Fruit fly (Drosophila melanogaster) whole organism, embryonic: ENCODE data around the gene CG9932.

Experiments
- Bgb ChIP-seq: fragments of 200-800 bp; sonication (Bioruptor generic); IDR thresholded peaks from 2 replicates; pipeline ENCODE4 v1.3.6; 2022; ENCODE audit warnings: missing biosample characterization, missing genetic modification characterization; ENCODE audit not compliant: partially characterized antibody
- CG10274 ChIP-seq: fragments of 200-800 bp; sonication (Bioruptor generic); optimal IDR thresholded peaks from 3 replicates; lab custom pipeline; 2017; ENCODE audit warnings: missing biosample characterization, mild to moderate bottlenecking, missing genetic modification characterization
- CG11695 ChIP-seq: fragments of 200-800 bp; sonication (Bioruptor generic); IDR thresholded peaks from 3 replicates; pipeline ENCODE4 v1.3.6; 2022; ENCODE audit warnings: missing biosample characterization, missing genetic modification characterization
- CG12104 ChIP-seq: fragments of 200-800 bp; sonication (Bioruptor generic); optimal IDR thresholded peaks from 3 replicates; lab custom pipeline; 2016; ENCODE audit warnings: missing biosample characterization, missing genetic modification characterization
- CG12155 ChIP-seq: fragments of 200-800 bp; sonication (Bioruptor generic); optimal IDR thresholded peaks from 3 replicates; lab custom pipeline; 2016; ENCODE audit warnings: missing biosample characterization, missing genetic modification characterization
- CG12769 ChIP-seq: fragments of 200-800 bp; sonication (Bioruptor generic); optimal IDR thresholded peaks from 2 replicates; lab custom pipeline; 2019; ENCODE audit warnings: missing biosample characterization, mild to moderate bottlenecking, missing genetic modification characterization, moderate library complexity
- CG13624 ChIP-seq: fragments of 200-800 bp; sonication (Bioruptor generic); optimal IDR thresholded peaks from 2 replicates; lab custom pipeline; 2016; ENCODE audit warnings: missing biosample characterization, missing genetic modification characterization
- CG14667 ChIP-seq: fragments of 200-800 bp; sonication (Bioruptor generic); IDR thresholded peaks from 2 replicates; pipeline ENCODE4 v1.3.6; 2022; ENCODE audit warnings: missing biosample characterization, missing genetic modification characterization
- CG14965 ChIP-seq: fragments of 200-800 bp; sonication (Bioruptor generic); optimal IDR thresholded peaks from 2 replicates; lab custom pipeline; 2016; ENCODE audit warnings: missing biosample characterization, missing genetic modification characterization, borderline replicate concordance
- CG18619 ChIP-seq: fragments of 200-800 bp; sonication (Bioruptor generic); optimal IDR thresholded peaks from 3 replicates; lab custom pipeline; 2017; ENCODE audit warnings: missing biosample characterization, mild to moderate bottlenecking, missing genetic modification characterization
- CG2202 ChIP-seq: fragments of 200-800 bp; sonication (Bioruptor generic); optimal IDR thresholded peaks from 2 replicates; lab custom pipeline; 2018; ENCODE audit warnings: missing biosample characterization, mild to moderate bottlenecking, missing genetic modification characterization
- CG31224 ChIP-seq: fragments of 200-800 bp; sonication (Bioruptor generic); IDR thresholded peaks from 2 replicates; pipeline ENCODE4 v1.3.6; 2022; ENCODE audit warnings: missing biosample characterization, missing genetic modification characterization
- CG33557 ChIP-seq: fragments of 200-800 bp; sonication (Bioruptor generic); optimal IDR thresholded peaks from 2 replicates; lab custom pipeline; 2019; ENCODE audit warnings: missing biosample characterization, mild to moderate bottlenecking, missing genetic modification characterization, moderate library complexity
- CG34422 ChIP-seq: fragments of 200-800 bp; sonication (Bioruptor generic); IDR thresholded peaks from 3 replicates; pipeline ENCODE4 v1.3.6; 2022; ENCODE audit warnings: missing biosample characterization, missing genetic modification characterization
- CG43689 ChIP-seq: fragments of 200-800 bp; sonication (Bioruptor generic); IDR thresholded peaks from 2 replicates; pipeline ENCODE4 v1.3.6; 2022; ENCODE audit warnings: missing biosample characterization, missing genetic modification characterization
- CG4820 ChIP-seq: fragments of 200-800 bp; sonication (Bioruptor generic); optimal IDR thresholded peaks from 3 replicates; lab custom pipeline; 2016; ENCODE audit warnings: missing biosample characterization, missing genetic modification characterization
- CG6791 ChIP-seq: fragments of 200-800 bp; sonication (Bioruptor generic); IDR thresholded peaks from 3 replicates; pipeline ENCODE4 v1.3.6; 2022; ENCODE audit warnings: missing biosample characterization, missing genetic modification characterization; ENCODE audit not compliant: partially characterized antibody
- CG7839 ChIP-seq: fragments of 200-800 bp; sonication (Bioruptor generic); optimal IDR thresholded peaks from 3 replicates; lab custom pipeline; 2018; ENCODE audit warnings: missing biosample characterization, mild to moderate bottlenecking, missing genetic modification characterization, moderate library complexity
- CG7928 ChIP-seq: fragments of 200-800 bp; sonication (Bioruptor generic); optimal IDR thresholded peaks from 2 replicates; lab custom pipeline; 2017; ENCODE audit warnings: missing biosample characterization, mild to moderate bottlenecking, missing genetic modification characterization
- CG9215 ChIP-seq: fragments of 200-800 bp; sonication (Bioruptor generic); IDR thresholded peaks from 2 replicates; pipeline ENCODE4 v1.3.6; 2022; ENCODE audit warnings: missing biosample characterization, missing genetic modification characterization
- CG9609 ChIP-seq: fragments of 200-800 bp; sonication (Bioruptor generic); optimal IDR thresholded peaks from 3 replicates; lab custom pipeline; 2016; ENCODE audit warnings: missing biosample characterization, missing genetic modification characterization
- CG9932 ChIP-seq: fragments of 200-800 bp; sonication (Bioruptor generic); IDR thresholded peaks from 2 replicates; pipeline ENCODE4 v1.3.6; 2022; ENCODE audit warnings: missing biosample characterization, missing genetic modification characterization
- CHES-1-like ChIP-seq: fragments of 200-800 bp; sonication (Bioruptor generic); optimal IDR thresholded peaks from 2 replicates; lab custom pipeline; 2016; ENCODE audit warnings: missing biosample characterization, missing genetic modification characterization
- CoRest ChIP-seq: fragments of 200-800 bp; sonication (Bioruptor generic); optimal IDR thresholded peaks from 3 replicates; lab custom pipeline; 2018; ENCODE audit warnings: missing biosample characterization, mild to moderate bottlenecking, missing genetic modification characterization, moderate library complexity
- Elba2 ChIP-seq: fragments of 200-800 bp; sonication (Bioruptor generic); optimal IDR thresholded peaks from 3 replicates; lab custom pipeline; 2016; ENCODE audit warnings: missing biosample characterization, missing genetic modification characterization
- HLH4C ChIP-seq: fragments of 200-800 bp; sonication (Bioruptor generic); IDR thresholded peaks from 3 replicates; pipeline ENCODE4 v1.3.6; 2022; ENCODE audit warnings: missing biosample characterization, missing genetic modification characterization; ENCODE audit not compliant: partially characterized antibody
- Hr3 ChIP-seq: fragments of 200-800 bp; sonication (Bioruptor generic); optimal IDR thresholded peaks from 3 replicates; lab custom pipeline; 2016; ENCODE audit warnings: missing biosample characterization, missing genetic modification characterization
- Hr78 ChIP-seq, 2 experiments: fragments of 200-800 bp in 1 of 2; fragments of >200 bp in 1 of 2; sonication (Bioruptor generic) in 1 of 2; optimal IDR thresholded peaks; 2 replicates each; lab custom pipeline; 2017 to 2019; ENCODE audit warnings: missing biosample characterization in 2 of 2, missing genetic modification characterization in 2 of 2, mild to moderate bottlenecking in 1 of 2, moderate library complexity in 1 of 2
- Max ChIP-seq: fragments of 200-800 bp; sonication (Bioruptor generic); optimal IDR thresholded peaks from 2 replicates; lab custom pipeline; 2016; ENCODE audit warnings: missing biosample characterization, mild to moderate bottlenecking, missing genetic modification characterization
- NC2α ChIP-seq: fragments of 200-800 bp; sonication (Bioruptor generic); optimal IDR thresholded peaks from 2 replicates; lab custom pipeline; 2016; ENCODE audit warnings: missing biosample characterization, missing genetic modification characterization
- Oli ChIP-seq: fragments of 200-800 bp; sonication (Bioruptor generic); optimal IDR thresholded peaks from 2 replicates; lab custom pipeline; 2018; ENCODE audit warnings: missing biosample characterization, mild to moderate bottlenecking, missing genetic modification characterization, moderate library complexity
- Xbp1 ChIP-seq: fragments of 200-800 bp; sonication (Bioruptor generic); optimal IDR thresholded peaks from 3 replicates; lab custom pipeline; 2016; ENCODE audit warnings: missing biosample characterization, mild to moderate bottlenecking, missing genetic modification characterization
- Xrp1 ChIP-seq: fragments of 200-800 bp; sonication (Bioruptor generic); IDR thresholded peaks from 2 replicates; pipeline ENCODE4 v1.3.6; 2022; ENCODE audit warnings: missing biosample characterization, missing genetic modification characterization
- danr ChIP-seq: fragments of 200-800 bp; sonication (Bioruptor generic); IDR thresholded peaks from 2 replicates; pipeline ENCODE4 v1.3.6; 2022; ENCODE audit warnings: missing biosample characterization, missing genetic modification characterization
- dmrt99B ChIP-seq: fragments of 200-800 bp; sonication (Bioruptor generic); optimal IDR thresholded peaks from 2 replicates; lab custom pipeline; 2018; ENCODE audit warnings: missing biosample characterization, mild to moderate bottlenecking, missing genetic modification characterization, moderate library complexity
- emc ChIP-seq: fragments of 200-800 bp; sonication (Bioruptor generic); optimal IDR thresholded peaks from 2 replicates; lab custom pipeline; 2016; ENCODE audit warnings: missing biosample characterization, missing genetic modification characterization
- fd64A ChIP-seq: fragments of 200-800 bp; sonication (Bioruptor generic); optimal IDR thresholded peaks from 3 replicates; lab custom pipeline; 2018; ENCODE audit warnings: missing biosample characterization, mild to moderate bottlenecking, missing genetic modification characterization
- gce ChIP-seq: fragments of 200-800 bp; sonication (Bioruptor generic); IDR thresholded peaks from 3 replicates; pipeline ENCODE4 v1.3.6; 2022; ENCODE audit warnings: missing biosample characterization, missing genetic modification characterization
- jigr1 ChIP-seq: fragments of 200-800 bp; sonication (Bioruptor generic); IDR thresholded peaks from 3 replicates; pipeline ENCODE4 v1.3.6; 2022; ENCODE audit warnings: missing biosample characterization, missing genetic modification characterization
- pan ChIP-seq, 4 experiments: fragments of >200 bp in 3 of 4; fragments of 200-800 bp in 1 of 4; sonication (Bioruptor generic) in 1 of 4; optimal IDR thresholded peaks in 3 of 4; IDR thresholded peaks in 1 of 4; 2 replicates each; pipeline versions ENCODE4 v1.3.6 to Lab custom; 2017 to 2022; ENCODE audit warnings: missing biosample characterization in 2 of 4, missing genetic modification characterization in 2 of 4, mixed read lengths in 1 of 4
- psq ChIP-seq: fragments of 200-800 bp; sonication (Bioruptor generic); optimal IDR thresholded peaks from 2 replicates; lab custom pipeline; 2017; ENCODE audit warnings: missing biosample characterization, missing genetic modification characterization
- repo ChIP-seq: fragments of 200-800 bp; sonication (Bioruptor generic); optimal IDR thresholded peaks from 2 replicates; lab custom pipeline; 2016; ENCODE audit warnings: missing biosample characterization, missing genetic modification characterization
- row ChIP-seq: fragments of 200-800 bp; sonication (Bioruptor generic); IDR thresholded peaks from 3 replicates; pipeline ENCODE4 v1.3.6; 2022; ENCODE audit warnings: missing biosample characterization, missing genetic modification characterization
- slp2 ChIP-seq: fragments of 200-800 bp; sonication (Bioruptor generic); optimal IDR thresholded peaks from 2 replicates; lab custom pipeline; 2016; ENCODE audit warnings: missing biosample characterization, missing genetic modification characterization
- so ChIP-seq: fragments of 200-800 bp; sonication (Bioruptor generic); IDR thresholded peaks from 3 replicates; pipeline ENCODE4 v1.3.6; 2022; ENCODE audit warnings: missing biosample characterization, missing genetic modification characterization
- sqz ChIP-seq: fragments of 200-800 bp; sonication (Bioruptor generic); optimal IDR thresholded peaks from 3 replicates; lab custom pipeline; 2018; ENCODE audit warnings: missing biosample characterization, mild to moderate bottlenecking, missing genetic modification characterization
- stc ChIP-seq: fragments of 200-800 bp; sonication (Bioruptor generic); IDR thresholded peaks from 2 replicates; pipeline ENCODE4 v1.3.6; 2022; ENCODE audit warnings: missing biosample characterization, missing genetic modification characterization
- unpg ChIP-seq: fragments of 200-800 bp; sonication (Bioruptor generic); optimal IDR thresholded peaks from 3 replicates; lab custom pipeline; 2018; ENCODE audit warnings: missing biosample characterization, mild to moderate bottlenecking, missing genetic modification characterization, moderate library complexity
- z ChIP-seq: fragments of 200-800 bp; sonication (Bioruptor generic); IDR thresholded peaks from 3 replicates; pipeline ENCODE4 v1.3.6; 2022; ENCODE audit warnings: missing biosample characterization, missing genetic modification characterization
- zfh1 ChIP-seq: fragments of 200-800 bp; sonication (Bioruptor generic); IDR thresholded peaks from 3 replicates; pipeline ENCODE4 v1.3.6; 2022; ENCODE audit warnings: missing biosample characterization, missing genetic modification characterization

The CG9932 gene

DNA sequence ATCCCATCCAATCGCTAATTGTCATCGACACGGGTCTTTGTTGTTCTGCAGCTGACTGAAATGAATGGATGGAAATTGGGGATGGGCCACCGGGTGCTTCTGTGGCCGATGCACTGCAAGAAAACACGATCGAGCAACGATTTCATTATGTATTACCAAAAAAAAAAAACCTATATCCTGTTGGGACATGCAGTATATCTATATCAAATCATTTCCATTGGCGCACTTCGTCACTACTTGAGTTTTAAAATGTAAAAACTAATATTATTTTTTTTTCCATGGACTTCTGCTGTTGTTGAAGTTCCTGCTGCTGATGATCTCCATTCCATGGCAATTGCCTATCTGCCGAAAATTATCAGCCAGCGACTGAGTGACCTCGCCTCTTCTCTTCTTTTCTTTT is 13.9 kb upstream of the CG9932 start (continued):
- TF ChIP-seq dmrt99B (tag; lab: Kevin White, UChicago) (peak; percentile 69), CHES-1-like (no peak), CG14667 (GFP tag; lab: Robert Waterston, UW) (peak; percentile 66; the same call in 1 of the 2 replicates), CG10274 (GFP tag; lab: Kevin White, UChicago) (no peak), CG9609 (GFP tag; lab: Kevin White, UChicago) (no peak), NC2α (GFP tag; lab: Kevin White, UChicago) (peak; percentile 3), CG6791 (GFP tag; lab: Robert Waterston, UW) (no peak), Bgb (no peak), unpg (GFP tag; lab: Kevin White, UChicago) (peak; percentile 61), CG13624 (no peak), so (GFP tag; lab: Robert Waterston, UW) (peak; percentile 76; the same call in 2 of the 3 replicates), stc (GFP tag; lab: Robert Waterston, UW) (peak; percentile 80), Xbp1 (GFP tag; lab: Kevin White, UChicago) (peak; percentile 67), zfh1 (GFP tag; lab: Robert Waterston, UW) (peak; percentile 86), psq (GFP tag; lab: Kevin White, UChicago) (no peak), CG2202 (tag; lab: Kevin White, UChicago) (peak; percentile 27), CG33557 (GFP tag; lab: Kevin White, UChicago) (no peak), Hr3 (GFP tag; lab: Kevin White, UChicago) (peak; percentile 40), CG9215 (GFP tag; lab: Robert Waterston, UW) (peak; percentile 45; the same call in 1 of the 2 replicates), gce (GFP tag; lab: Robert Waterston, UW) (0 out of 3 replicates have a peak, but pooled peaks have one; percentile 65), CoRest (peak; percentile 34), CG12769 (no peak), danr (GFP tag; lab: Robert Waterston, UW) (peak; percentile 71; the same call in 1 of the 2 replicates), repo (GFP tag; lab: Kevin White, UChicago) (peak; percentile 32), Xrp1 (GFP tag; lab: Robert Waterston, UW) (peak; percentile 83), emc (GFP tag; lab: Kevin White, UChicago) (no peak), HLH4C (GFP tag; lab: Robert Waterston, UW) (no peak), jigr1 (0 out of 3 replicates have a peak, but pooled peaks have one; percentile 34), CG34422 (GFP tag; lab: Robert Waterston, UW) (0 out of 3 replicates have a peak, but pooled peaks have one; percentile 45), row (peak; percentile 76), CG43689 (peak; percentile 34; the same call in 1 of the 2 replicates), CG12104 (GFP tag; lab: Kevin White, UChicago) (no peak), CG9932 (peak; percentile 52; the same call in 1 of the 2 replicates), fd64A (GFP tag; lab: Kevin White, UChicago) (no peak), pan (optimal IDR thresholded peaks at IDR 0.05; lab: Kevin White, UChicago) (no peak), pan (GFP tag; optimal IDR thresholded peaks at IDR 0.05 in 1 of 2, IDR thresholded peaks at IDR 0.05 in 1 of 2) (peak in 1 of 2 experiments; percentile 75), CG14965 (GFP tag; lab: Kevin White, UChicago) (no peak), Hr78 (GFP tag; optimal IDR thresholded peaks at IDR 0.05; lab: Kevin White, UChicago) (peak in 1 of 2 experiments; percentile 48), CG12155 (GFP tag; lab: Kevin White, UChicago) (no peak), CG4820 (peak; percentile 69), z (GFP tag; lab: Robert Waterston, UW) (no peak), Oli (tag; lab: Kevin White, UChicago) (peak; percentile 54), CG7839 (peak; percentile 61), slp2 (GFP tag; lab: Kevin White, UChicago) (peak; percentile 67), Elba2 (no peak), CG18619 (peak; percentile 10), CG7928 (GFP tag; lab: Kevin White, UChicago) (peak; percentile 2), Max (GFP tag; lab: Kevin White, UChicago) (peak; percentile 5), sqz (GFP tag; lab: Kevin White, UChicago) (no peak), CG11695 (GFP tag; lab: Robert Waterston, UW) (peak; percentile 65; the same call in 2 of the 3 replicates), CG31224 (GFP tag; lab: Robert Waterston, UW) (peak; percentile 30; the same call in 1 of the 2 replicates)
